Fruit fly (Drosophila melanogaster): ENCODE measurements around the gene CG11760.

CG11760 gene

dm6 chr3R:8676560-8677000 is 42.4 kb upstream of the CG11760 start, which contains the start of the genes Unc50, CG11755 and CG8043 (continued):
- TF ChIP-seq CG10366 (GFP tag; IDR thresholded peaks at IDR 0.05) (peak; percentile 48; the same call in 1 of the 2 replicates), fd102C (GFP tag; optimal IDR thresholded peaks at IDR 0.05) (peak; percentile 15), corto (GFP tag; optimal IDR thresholded peaks at IDR 0.05) (peak; percentile 72), onecut (GFP tag; IDR thresholded peaks at IDR 0.05) (peak; percentile 58), CG4328 (GFP tag; optimal IDR thresholded peaks at IDR 0.05) (peak; percentile 31), E2f2 (GFP tag; IDR thresholded peaks at IDR 0.05) (peak; percentile 47; the same call in 1 of the 2 replicates), CG32772 (GFP tag; IDR thresholded peaks at IDR 0.05) (peak; percentile 64), D (optimal IDR thresholded peaks at IDR 0.05) (no peak), D (GFP tag; optimal IDR thresholded peaks at IDR 0.05) (peak; percentile 42), Hsf (GFP tag; optimal IDR thresholded peaks at IDR 0.05) (peak; percentile 88), Hr51 (GFP tag; optimal IDR thresholded peaks at IDR 0.05) (peak in 1 of 2 experiments; percentile 64)

dm6 chr3R:8679934-8680333 is 39.1 kb upstream of the CG11760 start, which contains the start of gene CG33325:
CG33325 (minus strand) TSS chr3R:8680034.
- TF ChIP-seq trem (tag; optimal IDR thresholded peaks at IDR 0.05), result no peak
- no peak for TF ChIP-seq CG1602 (GFP tag; optimal IDR thresholded peaks at IDR 0.05)
- TF ChIP-seq CG1529 (GFP tag; optimal IDR thresholded peaks at IDR 0.05), result no peak
- no peak for TF ChIP-seq lab (GFP tag; optimal IDR thresholded peaks at IDR 0.05)
- no peak for TF ChIP-seq lov (optimal IDR thresholded peaks at IDR 0.05)
- no peak for TF ChIP-seq lov (GFP tag; IDR thresholded peaks at IDR 0.05)
- no peak for TF ChIP-seq CG4707 (GFP tag; optimal IDR thresholded peaks at IDR 0.05)
- TF ChIP-seq CG3726 (GFP tag; IDR thresholded peaks at IDR 0.05), result no peak
- no peak for TF ChIP-seq CG12744 (GFP tag; optimal IDR thresholded peaks at IDR 0.05)
- TF ChIP-seq Mrtf (GFP tag; IDR thresholded peaks at IDR 0.05), result no peak
- no peak for TF ChIP-seq unc-4 (GFP tag; IDR thresholded peaks at IDR 0.05; ENCODE audit: partially characterized antibody)
- no peak for TF ChIP-seq onecut (GFP tag; IDR thresholded peaks at IDR 0.05)
- no peak for TF ChIP-seq Abd-B (GFP tag; optimal IDR thresholded peaks at IDR 0.05)
- TF ChIP-seq NC2α (GFP tag; optimal IDR thresholded peaks at IDR 0.05), result no peak
- TF ChIP-seq ken (GFP tag; IDR thresholded peaks at IDR 0.05), result no peak

- TF ChIP-seq z (GFP tag; IDR thresholded peaks at IDR 0.05) (peak; percentile 96), pros (GFP tag; optimal IDR thresholded peaks at IDR 0.05) (peak; percentile 73), Ada2b (GFP tag; IDR thresholded peaks at IDR 0.05) (no peak), CG11398 (GFP tag; optimal IDR thresholded peaks at IDR 0.05) (no peak)
Observed at dm6 chr3R:8680611-8681010, 38.4 kb upstream of the CG11760 start.

dm6 chr3R:8683280-8683679 is 35.7 kb upstream of the CG11760 start:
- TF ChIP-seq Dll (GFP tag; IDR thresholded peaks at IDR 0.05; ENCODE audit: partially characterized antibody), result no peak
- TF ChIP-seq ac (GFP tag; optimal IDR thresholded peaks at IDR 0.05), result peak; percentile 27
- peak; percentile 88 for TF ChIP-seq zen (tag; optimal IDR thresholded peaks at IDR 0.05)
- peak; percentile 42; the same call in 1 of the 2 replicates for TF ChIP-seq CG10959 (GFP tag; IDR thresholded peaks at IDR 0.05)
- TF ChIP-seq CG4404 (GFP tag; IDR thresholded peaks at IDR 0.05), result peak; percentile 65
- no peak for TF ChIP-seq CG11085 (GFP tag; IDR thresholded peaks at IDR 0.05)
- TF ChIP-seq Taf1 (GFP tag; IDR thresholded peaks at IDR 0.05), result no peak
- peak; percentile 58 for TF ChIP-seq CG7271 (tag; optimal IDR thresholded peaks at IDR 0.05)
- no peak for TF ChIP-seq CG10209 (GFP tag; optimal IDR thresholded peaks at IDR 0.05)
- no peak for TF ChIP-seq CG3407 (GFP tag; optimal IDR thresholded peaks at IDR 0.05)
- TF ChIP-seq Dad (GFP tag; optimal IDR thresholded peaks at IDR 0.05), result no peak
- peak; percentile 25 for TF ChIP-seq CG17829 (tag; optimal IDR thresholded peaks at IDR 0.05)
- TF ChIP-seq Lpt (GFP tag; optimal IDR thresholded peaks at IDR 0.05), result no peak
- TF ChIP-seq bowl (GFP tag; IDR thresholded peaks at IDR 0.05), result no peak
- peak in 1 of 3 experiments; percentile 56 for TF ChIP-seq lola (GFP tag; optimal IDR thresholded peaks at IDR 0.05)
- TF ChIP-seq Atf-2 (GFP tag; optimal IDR thresholded peaks at IDR 0.05), result no peak
- no peak for TF ChIP-seq D19A (tag; optimal IDR thresholded peaks at IDR 0.05)
- TF ChIP-seq CG12391 (tag; optimal IDR thresholded peaks at IDR 0.05), result peak; percentile 10
- peak; percentile 5 for TF ChIP-seq CG14710 (tag; optimal IDR thresholded peaks at IDR 0.05)
